Worm (Caenorhabditis elegans) whole organism, L1 larva: Measurements from ENCODE around the gene F56B3.2.

Experiments
- alr-1 ChIP-seq: fragments of 200-800 bp; sonication (Bioruptor generic); optimal IDR thresholded peaks from 2 replicates; lab custom pipeline; 2018; ENCODE audit warnings: borderline replicate concordance, mild to moderate bottlenecking, missing genetic modification characterization, missing compliant biosample characterization
- fkh-4 ChIP-seq: sonication (generic microtip); optimal IDR thresholded peaks from 2 replicates; lab custom pipeline; 2016; ENCODE audit warnings: missing compliant biosample characterization, missing genetic modification characterization, borderline replicate concordance
- mdl-1 ChIP-seq, 2 experiments: fragments of 150-350 bp; optimal IDR thresholded peaks; 2 replicates each; lab custom pipeline; 2014 to 2017; ENCODE audit warnings: missing biosample characterization in 2 of 2, missing genetic modification characterization in 2 of 2, inconsistent platforms in 1 of 2
- mep-1 ChIP-seq: fragments of 150-350 bp; optimal IDR thresholded peaks from 2 replicates; lab custom pipeline; 2014; ENCODE audit warnings: missing biosample characterization, missing genetic modification characterization
- skn-1 ChIP-seq: fragments of 150-350 bp; optimal IDR thresholded peaks from 2 replicates; lab custom pipeline; 2014; ENCODE audit warnings: missing biosample characterization, missing genetic modification characterization
- sptf-1 ChIP-seq: fragments of 150-350 bp; optimal IDR thresholded peaks from 2 replicates; lab custom pipeline; 2014; ENCODE audit warnings: missing biosample characterization, missing genetic modification characterization
- unc-62 ChIP-seq: fragments of 150-350 bp; optimal IDR thresholded peaks from 2 replicates; lab custom pipeline; 2014; ENCODE audit warnings: missing biosample characterization, missing genetic modification reagents, missing genetic modification characterization
- zag-1 ChIP-seq: fragments of 150-350 bp; optimal IDR thresholded peaks from 2 replicates; lab custom pipeline; 2014; ENCODE audit warnings: missing biosample characterization, missing genetic modification characterization

ce11 chrIV:763377-764063 is 4.9 kb downstream of the F56B3.2 start, which contains the start of gene col-103:
- no peak for TF ChIP-seq alr-1
- no peak for TF ChIP-seq zag-1 (tag; lab: Kevin White, UChicago)
- no peak for TF ChIP-seq unc-62 (GFP tag; lab: Kevin White, UChicago)
- no peak for TF ChIP-seq skn-1 (tag; lab: Kevin White, UChicago)
- peak in 1 of 2 experiments; percentile 1 for TF ChIP-seq mdl-1 (tag; optimal IDR thresholded peaks at IDR 0.05; lab: Kevin White, UChicago)
- no peak for TF ChIP-seq sptf-1
- no peak for TF ChIP-seq fkh-4
- TF ChIP-seq mep-1 (tag; lab: Kevin White, UChicago), result peak; percentile 56
